Worm (Caenorhabditis elegans) whole organism, L4 larva: ENCODE data around the gene ZK6.6.

Experiments used
- T26A8.4 ChIP-seq: fragments of 200-800 bp; sonication (Bioruptor generic); IDR thresholded peaks from 2 replicates; pipeline ENCODE4 v1.3.6; 2022; ENCODE audit warnings: missing genetic modification characterization, missing compliant biosample characterization
- snpc-4 ChIP-seq: fragments of 150-350 bp; optimal IDR thresholded peaks from 2 replicates; lab custom pipeline; 2014; ENCODE audit warnings: missing biosample characterization, missing genetic modification characterization
- unc-130 ChIP-seq: sonication (generic microtip); optimal IDR thresholded peaks from 2 replicates; lab custom pipeline; 2016; ENCODE audit warnings: missing genetic modification reagents, missing genetic modification characterization, missing compliant biosample characterization

ce11 chrV:343546-343945 is 45.0 kb upstream of the ZK6.6 start:
- TF ChIP-seq unc-130 (GFP tag; lab: Kevin White, UChicago), result no peak
- TF ChIP-seq snpc-4 (tag; lab: Kevin White, UChicago), result no peak
- TF ChIP-seq T26A8.4 (GFP tag; lab: Robert Waterston, UW), result no peak
